Worm (Caenorhabditis elegans) whole organism, late embryonic: ENCODE measurements around the gene Y45G5AM.3.

ENCODE experiments used
- C08G9.2 ChIP-seq: sonication (generic microtip); optimal IDR thresholded peaks from 2 replicates; lab custom pipeline; 2016; ENCODE audit warnings: mild to moderate bottlenecking, missing genetic modification characterization, moderate library complexity, missing compliant biosample characterization
- ceh-18 ChIP-seq: sonication (generic microtip); optimal IDR thresholded peaks from 2 replicates; lab custom pipeline; 2016; ENCODE audit warnings: missing genetic modification characterization, missing compliant biosample characterization
- ceh-19 ChIP-seq: fragments of 200-800 bp; sonication (Bioruptor generic); optimal IDR thresholded peaks from 2 replicates; lab custom pipeline; 2018; ENCODE audit warnings: mild to moderate bottlenecking, missing genetic modification characterization, missing compliant biosample characterization
- ceh-2 ChIP-seq: sonication (generic microtip); optimal IDR thresholded peaks from 2 replicates; lab custom pipeline; 2016; ENCODE audit warnings: missing genotype, missing genetic modification characterization, missing compliant biosample characterization
- ceh-22 ChIP-seq: sonication (generic microtip); optimal IDR thresholded peaks from 2 replicates; lab custom pipeline; 2017; ENCODE audit warnings: missing biosample characterization, missing genetic modification characterization
- ceh-24 ChIP-seq: sonication (generic microtip); optimal IDR thresholded peaks from 2 replicates; lab custom pipeline; 2016; ENCODE audit warnings: mild to moderate bottlenecking, missing genetic modification characterization, missing compliant biosample characterization
- ceh-30 ChIP-seq: fragments of 150-350 bp; optimal IDR thresholded peaks from 2 replicates; lab custom pipeline; 2014; ENCODE audit warnings: missing biosample characterization, missing genetic modification characterization
- ceh-45 ChIP-seq: fragments of 200-800 bp; sonication (Bioruptor generic); IDR thresholded peaks from 2 replicates; pipeline ENCODE4 v1.3.6; 2022; ENCODE audit warnings: missing genetic modification reagents, missing genetic modification characterization, missing compliant biosample characterization
- ceh-48 ChIP-seq: sonication (generic microtip); optimal IDR thresholded peaks from 2 replicates; lab custom pipeline; 2016; ENCODE audit warnings: missing genetic modification characterization, inconsistent platforms, missing compliant biosample characterization
- ceh-9 ChIP-seq: sonication (generic microtip); optimal IDR thresholded peaks from 2 replicates; lab custom pipeline; 2016; ENCODE audit warnings: mild to moderate bottlenecking, missing genetic modification characterization, inconsistent platforms, missing compliant biosample characterization
- che-1 ChIP-seq: sonication (generic microtip); optimal IDR thresholded peaks from 2 replicates; lab custom pipeline; 2016; ENCODE audit warnings: mild to moderate bottlenecking, missing genetic modification characterization, missing compliant biosample characterization
- dmd-4 ChIP-seq: sonication (generic microtip); optimal IDR thresholded peaks from 2 replicates; lab custom pipeline; 2016; ENCODE audit warnings: borderline replicate concordance, missing genetic modification characterization, missing compliant biosample characterization
- elt-2 ChIP-seq: sonication (generic microtip); optimal IDR thresholded peaks from 2 replicates; lab custom pipeline; 2016; ENCODE audit warnings: missing genetic modification reagents, missing genetic modification characterization, missing compliant biosample characterization
- elt-4 ChIP-seq: sonication (generic microtip); optimal IDR thresholded peaks from 2 replicates; lab custom pipeline; 2016; ENCODE audit warnings: missing genetic modification characterization, missing compliant biosample characterization
- ets-4 ChIP-seq: sonication (generic microtip); optimal IDR thresholded peaks from 2 replicates; lab custom pipeline; 2016; ENCODE audit warnings: missing genetic modification characterization, missing compliant biosample characterization
- eyg-1 ChIP-seq: sonication (generic microtip); optimal IDR thresholded peaks from 2 replicates; lab custom pipeline; 2016; ENCODE audit warnings: missing genotype, missing genetic modification characterization, missing compliant biosample characterization
- fax-1 ChIP-seq: sonication (generic microtip); optimal IDR thresholded peaks from 2 replicates; lab custom pipeline; 2016; ENCODE audit warnings: missing genotype, missing genetic modification characterization, missing compliant biosample characterization
- gmeb-2 ChIP-seq: sonication (generic microtip); optimal IDR thresholded peaks from 2 replicates; lab custom pipeline; 2016; ENCODE audit warnings: missing genetic modification characterization, inconsistent platforms, missing compliant biosample characterization
- hlh-13 ChIP-seq: fragments of 200-800 bp; sonication (Bioruptor generic); optimal IDR thresholded peaks from 2 replicates; lab custom pipeline; 2018; ENCODE audit warnings: mild to moderate bottlenecking, missing genetic modification characterization, missing compliant biosample characterization
- hlh-15 ChIP-seq: sonication (generic microtip); optimal IDR thresholded peaks from 2 replicates; lab custom pipeline; 2016; ENCODE audit warnings: missing genetic modification characterization, missing compliant biosample characterization
- hlh-30 ChIP-seq: sonication (generic microtip); optimal IDR thresholded peaks from 2 replicates; lab custom pipeline; 2017; ENCODE audit warnings: antibody characterized with exemption, missing genetic modification characterization, missing compliant biosample characterization; ENCODE audit not compliant: insufficient read depth
- hlh-6 ChIP-seq: sonication (generic microtip); optimal IDR thresholded peaks from 2 replicates; lab custom pipeline; 2016; ENCODE audit warnings: missing genotype, missing genetic modification characterization, missing compliant biosample characterization
- hlh-8 ChIP-seq: sonication (generic microtip); optimal IDR thresholded peaks from 2 replicates; lab custom pipeline; 2016; ENCODE audit warnings: missing genotype, missing genetic modification characterization, missing compliant biosample characterization
- madf-2 ChIP-seq: sonication (generic microtip); optimal IDR thresholded peaks from 2 replicates; lab custom pipeline; 2017; ENCODE audit warnings: missing genetic modification characterization, missing compliant biosample characterization
- nhr-232 ChIP-seq: sonication (generic microtip); optimal IDR thresholded peaks from 2 replicates; lab custom pipeline; 2016; ENCODE audit warnings: missing genetic modification characterization, missing compliant biosample characterization
- npax-4 ChIP-seq: sonication (generic microtip); optimal IDR thresholded peaks from 2 replicates; lab custom pipeline; 2016; ENCODE audit warnings: missing genetic modification characterization, missing compliant biosample characterization
- odd-2 ChIP-seq: sonication (generic microtip); optimal IDR thresholded peaks from 2 replicates; lab custom pipeline; 2017; ENCODE audit warnings: antibody characterized with exemption, mild to moderate bottlenecking, missing genetic modification characterization, missing compliant biosample characterization
- pag-3 ChIP-seq: sonication (generic microtip); optimal IDR thresholded peaks from 2 replicates; lab custom pipeline; 2016; ENCODE audit warnings: missing compliant biosample characterization, missing genetic modification characterization, borderline replicate concordance
- pat-9 ChIP-seq: fragments of 200-800 bp; sonication (Bioruptor generic); optimal IDR thresholded peaks from 2 replicates; lab custom pipeline; 2018; ENCODE audit warnings: mild to moderate bottlenecking, missing genetic modification characterization, moderate library complexity, missing compliant biosample characterization
- pqm-1 ChIP-seq: sonication (generic microtip); optimal IDR thresholded peaks from 2 replicates; lab custom pipeline; 2016; ENCODE audit warnings: missing genetic modification characterization, missing compliant biosample characterization
- pros-1 ChIP-seq: fragments of 150-350 bp; optimal IDR thresholded peaks from 2 replicates; lab custom pipeline; 2014; ENCODE audit warnings: missing biosample characterization, missing genetic modification reagents, missing genetic modification characterization
- ref-2 ChIP-seq: sonication (generic microtip); optimal IDR thresholded peaks from 2 replicates; lab custom pipeline; 2016; ENCODE audit warnings: missing genetic modification characterization, missing compliant biosample characterization
- rnt-1 ChIP-seq: sonication (generic microtip); optimal IDR thresholded peaks from 2 replicates; lab custom pipeline; 2016; ENCODE audit warnings: missing genetic modification characterization, missing compliant biosample characterization
- sdc-2 ChIP-seq: sonication (generic microtip); optimal IDR thresholded peaks from 2 replicates; lab custom pipeline; 2016; ENCODE audit warnings: missing genotype, missing genetic modification characterization, missing compliant biosample characterization
- tbx-2 ChIP-seq: sonication (generic microtip); optimal IDR thresholded peaks from 2 replicates; lab custom pipeline; 2016; ENCODE audit warnings: missing genetic modification characterization, missing compliant biosample characterization
- tbx-7 ChIP-seq: sonication (generic microtip); optimal IDR thresholded peaks from 2 replicates; lab custom pipeline; 2016; ENCODE audit warnings: missing genotype, missing genetic modification characterization, missing compliant biosample characterization
- unc-55 ChIP-seq: sonication (generic microtip); optimal IDR thresholded peaks from 2 replicates; lab custom pipeline; 2017; ENCODE audit warnings: missing biosample characterization, missing genetic modification reagents, missing genetic modification characterization
- unc-86 ChIP-seq: sonication (generic microtip); optimal IDR thresholded peaks from 2 replicates; lab custom pipeline; 2016; ENCODE audit warnings: missing genetic modification characterization, missing compliant biosample characterization
- ztf-16 ChIP-seq: sonication (generic microtip); optimal IDR thresholded peaks from 2 replicates; lab custom pipeline; 2017; ENCODE audit warnings: missing genetic modification characterization, missing compliant biosample characterization

The Y45G5AM.3 gene

ce11 chrV:4164504-4164959 is at the start of gene Y45G5AM.3:
Gene Y45G5AM.3 (plus strand): TSS chrV:4164554.
- no peak for TF ChIP-seq sdc-2
- no peak for TF ChIP-seq hlh-13 (GFP tag; lab: Kevin White, UChicago)
- TF ChIP-seq unc-55 (GFP tag; lab: Kevin White, UChicago), result no peak
- no peak for TF ChIP-seq gmeb-2 (tag; lab: Kevin White, UChicago)
- TF ChIP-seq pqm-1, result no peak
- no peak for TF ChIP-seq eyg-1 (tag; lab: Kevin White, UChicago)
- no peak for TF ChIP-seq ztf-16
- TF ChIP-seq che-1 (tag; lab: Kevin White, UChicago), result no peak

DNA sequence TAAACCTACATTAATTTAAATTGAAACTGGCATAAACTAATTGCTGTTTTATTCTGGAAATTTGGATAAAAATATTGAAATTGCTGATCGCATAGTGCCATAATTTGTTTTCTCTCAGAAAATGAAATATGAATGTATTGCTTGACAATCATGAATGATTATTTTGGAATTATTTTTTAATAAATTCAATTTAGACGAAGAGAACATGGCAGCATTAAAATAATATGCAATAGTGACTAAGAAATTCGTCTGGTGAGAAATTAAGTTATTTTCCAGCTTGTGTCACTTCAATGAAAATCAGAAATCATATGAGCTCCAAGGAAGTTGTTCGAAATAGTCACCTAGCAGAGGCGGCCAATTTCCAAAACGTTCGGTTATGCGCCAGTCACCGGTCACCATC is 49.7 kb upstream of the Y45G5AM.3 start, which contains the start of gene srw-133:
TSS of gene srw-133 (minus strand) at position 101 of the 400 bp plus-strand sequence.
- no peak for TF ChIP-seq ztf-16
- TF ChIP-seq ets-4, result no peak
- TF ChIP-seq madf-2 (tag; lab: Kevin White, UChicago), result no peak
- no peak for TF ChIP-seq tbx-7 (tag; lab: Kevin White, UChicago)
- TF ChIP-seq hlh-6 (tag; lab: Kevin White, UChicago), result no peak
- no peak for TF ChIP-seq odd-2 (tag; lab: Kevin White, UChicago)
- no peak for TF ChIP-seq ceh-30 (tag; lab: Kevin White, UChicago)
- no peak for TF ChIP-seq tbx-2 (tag; lab: Kevin White, UChicago)
- no peak for TF ChIP-seq ceh-24
- no peak for TF ChIP-seq pros-1 (tag; lab: Kevin White, UChicago)

ce11 chrV:4116071-4116470 is 48.3 kb upstream of the Y45G5AM.3 start, which contains the start of gene T05B4.8:
Gene T05B4.8 (minus strand): TSS chrV:4116171.
- TF ChIP-seq elt-4, result no peak
- no peak for TF ChIP-seq pqm-1
- TF ChIP-seq ceh-19 (GFP tag; lab: Kevin White, UChicago), result no peak
- TF ChIP-seq ceh-22 (tag; lab: Kevin White, UChicago), result no peak
- no peak for TF ChIP-seq ceh-2
- TF ChIP-seq ref-2 (tag; lab: Kevin White, UChicago), result no peak
- no peak for TF ChIP-seq ets-4
- TF ChIP-seq unc-55 (GFP tag; lab: Kevin White, UChicago), result no peak
- no peak for TF ChIP-seq nhr-232
- TF ChIP-seq hlh-8, result no peak
- TF ChIP-seq rnt-1 (tag; lab: Kevin White, UChicago), result no peak
- no peak for TF ChIP-seq npax-4 (tag; lab: Kevin White, UChicago)
- TF ChIP-seq C08G9.2, result no peak

DNA sequence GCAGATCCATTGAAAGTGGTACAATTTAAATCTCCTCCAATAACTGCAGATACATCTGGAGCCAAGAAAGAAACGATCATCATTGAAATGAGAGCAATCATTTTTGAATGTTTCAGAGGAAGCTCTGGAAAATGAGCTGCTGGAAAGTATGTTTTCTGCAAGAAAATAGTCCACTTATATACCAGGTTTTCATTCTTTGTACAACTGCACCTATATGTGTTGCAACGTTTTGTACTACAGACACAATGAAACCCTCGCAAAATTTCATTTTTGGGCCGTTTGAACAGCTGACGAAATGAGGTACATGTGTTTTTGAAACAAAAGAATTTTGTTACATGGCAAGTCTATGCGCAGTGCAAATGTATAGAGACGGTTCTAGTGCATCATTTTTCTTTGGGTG is 46.0 kb upstream of the Y45G5AM.3 start, which contains the start of gene T05B4.9:
TSS of gene T05B4.9 (minus strand) at position 101 of the 400 bp plus-strand sequence.
- TF ChIP-seq ceh-18 (tag; lab: Kevin White, UChicago) (no peak), fax-1 (tag; lab: Kevin White, UChicago) (no peak), sdc-2 (no peak)

ce11 chrV:4120629-4121028 is 43.7 kb upstream of the Y45G5AM.3 start, which contains the start of gene T05B4.10:
Gene T05B4.10 (minus strand): TSS chrV:4120729.
- TF ChIP-seq hlh-15 (tag; lab: Kevin White, UChicago), result no peak
- TF ChIP-seq ceh-45 (GFP tag; lab: Robert Waterston, UW), result no peak
- no peak for TF ChIP-seq nhr-232
- no peak for TF ChIP-seq elt-2 (tag; lab: Kevin White, UChicago)
- TF ChIP-seq ceh-9 (tag; lab: Kevin White, UChicago), result no peak
- no peak for TF ChIP-seq unc-86 (tag; lab: Kevin White, UChicago)
- no peak for TF ChIP-seq ceh-48
- TF ChIP-seq fax-1 (tag; lab: Kevin White, UChicago), result no peak
- no peak for TF ChIP-seq pat-9 (tag; lab: Kevin White, UChicago)
- TF ChIP-seq dmd-4 (tag; lab: Kevin White, UChicago), result no peak
- TF ChIP-seq npax-4 (tag; lab: Kevin White, UChicago), result no peak
- TF ChIP-seq tbx-7 (tag; lab: Kevin White, UChicago), result no peak
- TF ChIP-seq madf-2 (tag; lab: Kevin White, UChicago), result no peak
- TF ChIP-seq hlh-30 (tag; lab: Kevin White, UChicago), result no peak
- no peak for TF ChIP-seq tbx-2 (tag; lab: Kevin White, UChicago)
- TF ChIP-seq pag-3 (tag; lab: Kevin White, UChicago), result no peak
- no peak for TF ChIP-seq ceh-22 (tag; lab: Kevin White, UChicago)
